Worm (Caenorhabditis elegans): Measurements from ENCODE around the gene C29E4.10.

The C29E4.10 gene

DNA sequence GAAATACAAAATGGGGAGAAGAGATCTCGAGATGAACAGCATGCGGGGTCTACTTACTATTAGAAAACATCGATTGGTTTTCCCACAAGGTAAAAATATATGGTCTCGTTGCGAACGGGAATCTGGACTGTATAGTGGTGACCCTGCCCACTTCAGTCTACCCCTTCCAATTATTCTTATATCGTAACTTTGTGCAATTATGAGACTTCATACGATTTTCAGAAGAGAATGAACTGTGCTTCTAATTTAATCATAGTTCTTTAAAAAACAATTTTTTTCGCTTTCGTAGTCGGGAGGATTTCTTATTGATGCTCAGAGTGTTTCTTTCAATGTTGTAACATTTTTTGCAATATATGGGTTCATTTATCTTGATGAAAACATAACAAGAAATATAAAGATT, 34.4 kb downstream of the C29E4.10 start, which contains the start of gene F54H12.5 (continued):
- TF ChIP-seq hrde-1 (tag; optimal IDR thresholded peaks at IDR 0.05; ENCODE audit: borderline replicate concordance) (peak; percentile 31), F22D6.2 (tag; optimal IDR thresholded peaks at IDR 0.05) (no peak), Y53G8AR.9 (GFP tag; conservative IDR thresholded peaks at IDR 0.05) (0 out of 2 replicates have a peak, but pooled peaks have one; percentile 36), aptf-3 (GFP tag; IDR thresholded peaks at IDR 0.05) (no peak), lir-1 (GFP tag; conservative IDR thresholded peaks at IDR 0.05) (no peak)

DNA sequence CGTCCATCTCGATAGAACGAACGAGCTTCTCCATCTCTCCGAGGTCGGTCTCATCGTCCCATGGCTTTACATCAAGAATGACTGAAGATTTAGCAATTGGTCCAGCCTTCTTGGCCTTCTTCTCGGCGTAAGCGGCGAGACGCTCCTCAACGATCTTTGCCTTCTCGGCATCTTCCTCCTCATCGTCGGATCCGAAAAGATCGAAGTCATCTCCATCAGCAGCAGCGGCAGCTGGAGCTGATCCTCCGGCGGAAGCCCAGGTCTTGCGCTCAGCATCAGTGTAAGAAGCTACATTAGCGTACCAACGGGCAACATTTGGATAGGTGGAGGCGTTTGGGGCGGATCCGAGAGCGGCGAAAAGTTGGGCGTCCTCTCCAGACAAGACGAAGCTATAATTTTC, 35.0 kb downstream of the C29E4.10 start:
- TF ChIP-seq Y79H2A.3 (GFP tag; conservative IDR thresholded peaks at IDR 0.05) (no peak), nhr-179 (tag; optimal IDR thresholded peaks at IDR 0.05) (no peak), egrh-3 (GFP tag; IDR thresholded peaks at IDR 0.05) (peak; percentile 22; the same call in 1 of the 2 replicates)

DNA sequence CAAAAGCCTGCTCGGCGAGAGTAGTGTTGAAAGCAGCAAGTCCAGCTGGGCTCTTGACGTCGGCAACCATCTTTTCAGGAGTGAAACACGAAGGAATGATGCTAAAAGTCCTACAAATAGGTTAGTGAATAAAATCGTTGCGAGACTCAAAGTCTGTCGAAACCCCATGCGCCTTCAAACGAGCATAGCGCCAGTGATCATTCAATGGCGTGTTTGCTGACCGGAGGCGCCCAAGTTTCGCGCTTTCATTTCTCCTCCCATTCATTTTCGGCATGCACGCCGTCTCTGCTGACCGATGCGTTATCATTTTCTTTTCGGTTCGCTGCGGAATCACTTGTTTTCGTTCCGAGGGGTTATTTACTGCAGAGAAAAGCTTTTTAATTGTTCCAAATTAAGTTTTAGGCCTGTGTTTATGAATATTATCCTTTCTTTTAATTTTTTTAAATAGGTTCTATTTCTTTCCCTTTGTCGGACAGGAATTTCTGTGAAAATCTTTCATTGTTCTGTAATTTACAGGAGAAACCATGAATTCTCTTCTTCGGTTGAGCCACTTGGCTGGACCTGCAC, 35.6 kb downstream of the C29E4.10 start, which contains the start of the genes eef-1B.1 and aco-2:
Gene eef-1B.1 (minus strand): TSS at position 186 of the 567 bp plus-strand sequence.
Gene aco-2 (plus strand): TSS at position 517 of the 567 bp plus-strand sequence.
- TF ChIP-seq F23B12.7 (tag; optimal IDR thresholded peaks at IDR 0.05; ENCODE audit: insufficient read depth) (peak; percentile 57), madf-6 (GFP tag; IDR thresholded peaks at IDR 0.05) (peak; percentile 84), hmg-1.2 (GFP tag; IDR thresholded peaks at IDR 0.05) (peak; percentile 55), efl-1 (GFP tag; optimal IDR thresholded peaks at IDR 0.05) (peak; percentile 53), gei-17 (GFP tag; optimal IDR thresholded peaks at IDR 0.05) (peak; percentile 54), aptf-3 (GFP tag; IDR thresholded peaks at IDR 0.05) (no peak), dpl-1 (GFP tag; optimal IDR thresholded peaks at IDR 0.05) (peak; percentile 68), egrh-3 (GFP tag; IDR thresholded peaks at IDR 0.05) (no peak), nfya-2 (GFP tag; IDR thresholded peaks at IDR 0.05) (no peak), F55B11.4 (tag; optimal IDR thresholded peaks at IDR 0.05; ENCODE audit: borderline replicate concordance, insufficient read depth) (no peak), Y56A3A.18 (GFP tag; IDR thresholded peaks at IDR 0.05) (no peak), ama-1 (optimal IDR thresholded peaks at IDR 0.05) (peak; percentile 33), ama-1 (GFP tag; optimal IDR thresholded peaks at IDR 0.05) (no peak), mcd-1 (GFP tag; IDR thresholded peaks at IDR 0.05) (peak; percentile 88), ztf-25 (GFP tag; IDR thresholded peaks at IDR 0.05) (no peak), ztf-22 (GFP tag; optimal IDR thresholded peaks at IDR 0.05) (no peak), die-1 (tag; optimal IDR thresholded peaks at IDR 0.05) (no peak), pha-4 (tag; optimal IDR thresholded peaks at IDR 0.05) (no peak), nhr-120 (GFP tag; IDR thresholded peaks at IDR 0.05) (no peak), C06A6.2 (GFP tag; conservative IDR thresholded peaks at IDR 0.05) (peak; percentile 64; the same call in 1 of the 2 replicates), lsl-1 (GFP tag; optimal IDR thresholded peaks at IDR 0.05) (peak; percentile 72), ZK185.1 (tag; optimal IDR thresholded peaks at IDR 0.05; ENCODE audit: poor library complexity, severe bottlenecking) (peak; percentile 93), rcor-1 (GFP tag; IDR thresholded peaks at IDR 0.05) (peak; percentile 67), ets-4 (GFP tag; optimal IDR thresholded peaks at IDR 0.05) (peak; percentile 63), ceh-100 (GFP tag; IDR thresholded peaks at IDR 0.05) (peak; percentile 68), madf-8 (GFP tag; conservative IDR thresholded peaks at IDR 0.05) (peak; percentile 56; the same call in 1 of the 2 replicates), snpc-1.3 (tag; optimal IDR thresholded peaks at IDR 0.05; ENCODE audit: insufficient read depth) (peak; percentile 11), Y53G8AR.9 (GFP tag; conservative IDR thresholded peaks at IDR 0.05) (peak; percentile 78), pbrm-1 (GFP tag; IDR thresholded peaks at IDR 0.05) (peak; percentile 81), ceh-27 (GFP tag; optimal IDR thresholded peaks at IDR 0.05) (peak; percentile 77), unc-62 (GFP tag; optimal IDR thresholded peaks at IDR 0.05) (no peak), somi-1 (GFP tag; optimal IDR thresholded peaks at IDR 0.05) (no peak), F57A8.1 (GFP tag; optimal IDR thresholded peaks at IDR 0.05) (no peak), F10E7.11 (tag; optimal IDR thresholded peaks at IDR 0.05) (no peak), xnd-1 (tag; optimal IDR thresholded peaks at IDR 0.05) (peak; percentile 40), F37B4.10 (GFP tag; IDR thresholded peaks at IDR 0.05) (no peak), mes-4 (tag; optimal IDR thresholded peaks at IDR 0.05) (no peak), cebp-2 (GFP tag; IDR thresholded peaks at IDR 0.05) (no peak), rec-8 (tag; optimal IDR thresholded peaks at IDR 0.05) (no peak)
